Worm (Caenorhabditis elegans) whole organism, L1 larva: ENCODE results near the gene C18C4.7.

Experiments used
- C16A3.4 ChIP-seq: fragments of 150-350 bp; optimal IDR thresholded peaks from 2 replicates; lab custom pipeline; 2014; ENCODE audit warnings: missing biosample characterization, missing genetic modification characterization
- C34B4.2 ChIP-seq: sonication (generic microtip); optimal IDR thresholded peaks from 2 replicates; lab custom pipeline; 2017; ENCODE audit warnings: mild to moderate bottlenecking, missing genetic modification characterization, missing compliant biosample characterization
- Y116A8C.19 ChIP-seq: sonication (generic microtip); optimal IDR thresholded peaks from 2 replicates; lab custom pipeline; 2016; ENCODE audit warnings: missing compliant biosample characterization, missing genetic modification characterization, borderline replicate concordance
- alr-1 ChIP-seq: fragments of 200-800 bp; sonication (Bioruptor generic); optimal IDR thresholded peaks from 2 replicates; lab custom pipeline; 2018; ENCODE audit warnings: borderline replicate concordance, mild to moderate bottlenecking, missing genetic modification characterization, missing compliant biosample characterization
- ama-1 ChIP-seq: fragments of 150-350 bp; optimal IDR thresholded peaks from 2 replicates; lab custom pipeline; 2014
- blmp-1 ChIP-seq: fragments of 150-350 bp; optimal IDR thresholded peaks from 2 replicates; lab custom pipeline; 2014; ENCODE audit warnings: missing biosample characterization, missing genetic modification characterization
- ces-1 ChIP-seq: fragments of 150-350 bp; optimal IDR thresholded peaks from 2 replicates; lab custom pipeline; 2014; ENCODE audit warnings: missing biosample characterization, missing genetic modification reagents, missing genetic modification characterization
- dpl-1 ChIP-seq, 3 experiments: fragments of 150-350 bp in 2 of 3; sonication (generic microtip) in 1 of 3; optimal IDR thresholded peaks; 2 replicates each; lab custom pipeline; 2014 to 2017; ENCODE audit warnings: missing biosample characterization in 3 of 3, missing genetic modification characterization in 3 of 3, missing genetic modification reagents in 3 of 3
- elt-2 ChIP-seq: sonication (generic microtip); optimal IDR thresholded peaks from 2 replicates; lab custom pipeline; 2016; ENCODE audit warnings: missing genetic modification characterization, mild to moderate bottlenecking, inconsistent platforms, missing compliant biosample characterization, missing genetic modification reagents
- ets-5 ChIP-seq: fragments of 200-800 bp; sonication (Bioruptor generic); IDR thresholded peaks from 2 replicates; pipeline ENCODE4 v1.3.6; 2022; ENCODE audit warnings: missing genetic modification characterization, missing compliant biosample characterization
- fkh-10 ChIP-seq: sonication (generic microtip); optimal IDR thresholded peaks from 2 replicates; lab custom pipeline; 2017; ENCODE audit warnings: missing biosample characterization, missing genetic modification reagents, missing genetic modification characterization
- fos-1 ChIP-seq: fragments of 150-350 bp; optimal IDR thresholded peaks from 2 replicates; lab custom pipeline; 2014; ENCODE audit warnings: missing biosample characterization, missing genetic modification characterization
- hlh-17 ChIP-seq: fragments of 200-800 bp; sonication (Bioruptor generic); optimal IDR thresholded peaks from 2 replicates; lab custom pipeline; 2018; ENCODE audit warnings: missing genetic modification characterization, mild to moderate bottlenecking, missing compliant biosample characterization, moderate library complexity, borderline replicate concordance
- hlh-4 ChIP-seq: sonication (generic microtip); optimal IDR thresholded peaks from 2 replicates; lab custom pipeline; 2016; ENCODE audit warnings: mild to moderate bottlenecking, missing genetic modification characterization, missing compliant biosample characterization
- jun-1 ChIP-seq: fragments of 150-350 bp; optimal IDR thresholded peaks from 2 replicates; lab custom pipeline; 2014; ENCODE audit warnings: missing biosample characterization, missing genetic modification reagents, missing genetic modification characterization
- lin-14 ChIP-seq: fragments of 200-800 bp; sonication (Bioruptor generic); optimal IDR thresholded peaks from 2 replicates; lab custom pipeline; 2018; ENCODE audit warnings: mild to moderate bottlenecking, missing genetic modification characterization, moderate library complexity, missing compliant biosample characterization
- lin-35 ChIP-seq, 2 experiments: fragments of 150-350 bp; optimal IDR thresholded peaks; 2 replicates each; lab custom pipeline; 2014; ENCODE audit warnings: missing biosample characterization in 2 of 2, missing genetic modification characterization in 2 of 2, missing genetic modification reagents in 2 of 2
- lin-39 ChIP-seq: fragments of 150-350 bp; optimal IDR thresholded peaks from 2 replicates; lab custom pipeline; 2014; ENCODE audit warnings: missing biosample characterization, missing genetic modification reagents, missing genetic modification characterization
- mep-1 ChIP-seq: fragments of 150-350 bp; optimal IDR thresholded peaks from 2 replicates; lab custom pipeline; 2014; ENCODE audit warnings: missing biosample characterization, missing genetic modification characterization
- nhr-19 ChIP-seq: fragments of 200-800 bp; sonication (Bioruptor generic); conservative IDR thresholded peaks from 2 replicates; pipeline ENCODE4 v1.3.6; 2022; ENCODE audit warnings: missing genetic modification characterization, missing compliant biosample characterization
- nhr-76 ChIP-seq: sonication (generic microtip); optimal IDR thresholded peaks from 2 replicates; lab custom pipeline; 2017; ENCODE audit warnings: missing biosample characterization, missing genetic modification characterization
- nhr-90 ChIP-seq: sonication (generic microtip); optimal IDR thresholded peaks from 2 replicates; lab custom pipeline; 2016; ENCODE audit warnings: mild to moderate bottlenecking, missing genetic modification characterization, missing compliant biosample characterization; ENCODE audit not compliant: poor library complexity
- pag-3 ChIP-seq: sonication (generic microtip); optimal IDR thresholded peaks from 2 replicates; lab custom pipeline; 2017; ENCODE audit warnings: missing genetic modification characterization, mild to moderate bottlenecking, missing compliant biosample characterization, antibody characterized with exemption, borderline replicate concordance; ENCODE audit not compliant: insufficient read depth
- pqm-1 ChIP-seq: sonication (generic microtip); optimal IDR thresholded peaks from 3 replicates; lab custom pipeline; 2017; ENCODE audit warnings: missing biosample characterization, missing genetic modification characterization
- rnt-1 ChIP-seq: sonication (generic microtip); optimal IDR thresholded peaks from 2 replicates; lab custom pipeline; 2016; ENCODE audit warnings: mild to moderate bottlenecking, missing genetic modification characterization, moderate library complexity, missing compliant biosample characterization
- skn-1 ChIP-seq: fragments of 150-350 bp; optimal IDR thresholded peaks from 2 replicates; lab custom pipeline; 2014; ENCODE audit warnings: missing biosample characterization, missing genetic modification characterization
- snpc-4 ChIP-seq: fragments of 150-350 bp; optimal IDR thresholded peaks from 2 replicates; lab custom pipeline; 2014; ENCODE audit warnings: missing biosample characterization, missing genetic modification characterization
- snu-23 ChIP-seq: sonication (generic microtip); optimal IDR thresholded peaks from 2 replicates; lab custom pipeline; 2016; ENCODE audit warnings: missing genetic modification characterization, missing compliant biosample characterization
- sox-4 ChIP-seq: sonication (generic microtip); optimal IDR thresholded peaks from 2 replicates; lab custom pipeline; 2016; ENCODE audit warnings: missing genetic modification characterization, missing compliant biosample characterization
- swsn-7 ChIP-seq: sonication (generic microtip); optimal IDR thresholded peaks from 2 replicates; lab custom pipeline; 2016; ENCODE audit warnings: missing genetic modification characterization, missing compliant biosample characterization
- tbx-2 ChIP-seq: sonication (generic microtip); optimal IDR thresholded peaks from 2 replicates; lab custom pipeline; 2016; ENCODE audit warnings: missing genetic modification characterization, missing compliant biosample characterization
- tlp-1 ChIP-seq: fragments of 150-350 bp; optimal IDR thresholded peaks from 2 replicates; lab custom pipeline; 2014; ENCODE audit warnings: missing biosample characterization, missing genetic modification characterization
- unc-30 ChIP-seq: sonication (generic microtip); optimal IDR thresholded peaks from 2 replicates; lab custom pipeline; 2017; ENCODE audit warnings: missing biosample characterization, missing genetic modification characterization
- unc-86 ChIP-seq: sonication (generic microtip); optimal IDR thresholded peaks from 2 replicates; lab custom pipeline; 2016; ENCODE audit warnings: missing genetic modification characterization, missing compliant biosample characterization
- unc-98 ChIP-seq: fragments of 200-800 bp; sonication (Bioruptor generic); IDR thresholded peaks from 2 replicates; pipeline ENCODE4 v1.3.6; 2022; ENCODE audit warnings: missing genetic modification characterization, missing compliant biosample characterization
- ztf-4 ChIP-seq: fragments of 150-350 bp; optimal IDR thresholded peaks from 2 replicates; lab custom pipeline; 2014; ENCODE audit warnings: missing biosample characterization, missing genetic modification characterization

Gene C18C4.7

ce11 chrV:5570433-5570832 lies 3.4 kb upstream of the C18C4.7 start, which contains the start of gene glb-6:
Gene glb-6, minus strand, starts transcription at chrV:5570533.
- peak; percentile 16 for TF ChIP-seq fkh-10 (GFP tag; lab: Kevin White, UChicago)
- no peak for TF ChIP-seq tlp-1 (tag; lab: Kevin White, UChicago)
- TF ChIP-seq lin-14 (GFP tag; lab: Kevin White, UChicago): peak; percentile 39

ce11 chrV:5559882-5560281 lies 7.1 kb downstream of the C18C4.7 start:
- TF ChIP-seq elt-2 (tag; lab: Kevin White, UChicago) (peak; percentile 88), lin-35 (GFP tag; optimal IDR thresholded peaks at IDR 0.05; lab: Kevin White, UChicago) (peak in 1 of 2 experiments; percentile 31), pqm-1 (peak; percentile 77), nhr-90 (tag; lab: Kevin White, UChicago) (peak; percentile 21), lin-14 (GFP tag; lab: Kevin White, UChicago) (peak; percentile 26), hlh-17 (no peak), snpc-4 (tag; lab: Kevin White, UChicago) (no peak), blmp-1 (tag; lab: Kevin White, UChicago) (no peak)

ce11 chrV:5558590-5558989 lies 8.4 kb downstream of the C18C4.7 start, which contains the start of gene glb-5:
Gene glb-5, plus strand, starts transcription at chrV:5558890.
- TF ChIP-seq ztf-4 (tag; lab: Kevin White, UChicago): no peak
- TF ChIP-seq unc-30 (tag; lab: Kevin White, UChicago): no peak
- TF ChIP-seq swsn-7 (tag; lab: Kevin White, UChicago): no peak
- TF ChIP-seq unc-86 (tag; lab: Kevin White, UChicago): no peak
- TF ChIP-seq pag-3 (tag; lab: Kevin White, UChicago): no peak
- TF ChIP-seq dpl-1 (GFP tag; optimal IDR thresholded peaks at IDR 0.05; lab: Kevin White, UChicago): no peak
- no peak for TF ChIP-seq rnt-1
- no peak for TF ChIP-seq tlp-1 (tag; lab: Kevin White, UChicago)
- TF ChIP-seq fkh-10 (GFP tag; lab: Kevin White, UChicago): no peak
- TF ChIP-seq lin-39 (tag; lab: Kevin White, UChicago): no peak
- no peak for TF ChIP-seq nhr-76 (tag; lab: Kevin White, UChicago)
- no peak for TF ChIP-seq hlh-4 (tag; lab: Kevin White, UChicago)
- TF ChIP-seq snpc-4 (tag; lab: Kevin White, UChicago): no peak

DNA sequence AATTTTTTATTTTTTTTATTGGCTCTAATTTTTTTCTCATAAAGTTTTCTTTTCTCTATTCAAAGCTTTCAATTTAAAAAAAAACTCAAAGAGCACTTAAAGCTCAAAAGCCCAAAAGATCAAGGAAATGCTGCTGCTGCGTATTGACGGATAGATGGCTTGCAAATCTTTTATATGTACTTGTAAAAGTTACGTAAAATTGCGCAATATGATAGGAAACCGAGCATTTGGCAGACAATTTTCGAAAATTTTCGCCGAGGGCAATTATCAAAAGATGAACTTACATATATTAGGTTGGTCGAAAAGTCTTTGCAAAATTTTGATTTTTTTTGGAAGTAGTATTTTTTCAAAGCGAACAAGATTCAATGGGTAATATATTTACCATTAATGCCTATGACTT lies 18.5 kb downstream of the C18C4.7 start:
- TF ChIP-seq fos-1 (no peak), snu-23 (GFP tag; lab: Kevin White, UChicago) (no peak), C16A3.4 (tag; lab: Kevin White, UChicago) (no peak), sox-4 (tag; lab: Kevin White, UChicago) (no peak), mep-1 (tag; lab: Kevin White, UChicago) (no peak), C34B4.2 (no peak), nhr-19 (GFP tag; lab: Robert Waterston, UW) (no peak), pqm-1 (no peak), tbx-2 (tag; lab: Kevin White, UChicago) (no peak), skn-1 (tag; lab: Kevin White, UChicago) (no peak), unc-98 (GFP tag; lab: Robert Waterston, UW) (no peak), ets-5 (GFP tag; lab: Robert Waterston, UW) (no peak), alr-1 (no peak), jun-1 (tag; lab: Kevin White, UChicago) (no peak), Y116A8C.19 (tag; lab: Kevin White, UChicago) (no peak), ama-1 (lab: Kevin White, UChicago) (no peak), nhr-90 (tag; lab: Kevin White, UChicago) (no peak), dpl-1 (GFP tag; optimal IDR thresholded peaks at IDR 0.05; lab: Kevin White, UChicago) (no peak), unc-30 (tag; lab: Kevin White, UChicago) (no peak), ces-1 (GFP tag; lab: Kevin White, UChicago) (no peak)
